Fruit fly (Drosophila melanogaster) whole organism, prepupa: ENCODE data around the gene CG5282.
A peak's percentile ranks its signal among the peaks of the same experiment; 100 is the strongest.

Source experiments
- CG10631 ChIP-seq: fragments of 200-800 bp; sonication (Bioruptor generic); optimal IDR thresholded peaks from 2 replicates; lab custom pipeline; 2016; ENCODE audit warnings: missing biosample characterization, missing genetic modification characterization
- CG11294 ChIP-seq: fragments of 200-800 bp; sonication (Bioruptor generic); IDR thresholded peaks from 2 replicates; pipeline ENCODE4 v1.3.6; 2022; ENCODE audit warnings: missing biosample characterization, missing genetic modification characterization
- CG11762 ChIP-seq: fragments of 200-800 bp; sonication (Bioruptor generic); optimal IDR thresholded peaks from 3 replicates; lab custom pipeline; 2016; ENCODE audit warnings: missing biosample characterization, missing genetic modification characterization; ENCODE audit not compliant: insufficient read depth
- CG1621 ChIP-seq: fragments of 200-800 bp; sonication (Bioruptor generic); optimal IDR thresholded peaks from 3 replicates; lab custom pipeline; 2018; ENCODE audit warnings: missing biosample characterization, mild to moderate bottlenecking, missing genetic modification characterization
- CG16779 ChIP-seq: fragments of 200-800 bp; sonication (Bioruptor generic); optimal IDR thresholded peaks from 3 replicates; lab custom pipeline; 2017; ENCODE audit warnings: missing biosample characterization, mild to moderate bottlenecking, missing genetic modification characterization
- CG31627 ChIP-seq: fragments of 200-800 bp; sonication (Bioruptor generic); optimal IDR thresholded peaks from 3 replicates; lab custom pipeline; 2016; ENCODE audit warnings: missing biosample characterization, missing genetic modification characterization
- CG3919 ChIP-seq: fragments of 200-800 bp; sonication (Bioruptor generic); optimal IDR thresholded peaks from 3 replicates; lab custom pipeline; 2016; ENCODE audit warnings: missing biosample characterization, missing genetic modification characterization
- CG6276 ChIP-seq: fragments of 200-800 bp; sonication (Bioruptor generic); optimal IDR thresholded peaks from 2 replicates; lab custom pipeline; 2017; ENCODE audit warnings: missing biosample characterization, mild to moderate bottlenecking, missing genetic modification characterization
- CG6792 ChIP-seq: fragments of 200-800 bp; sonication (Bioruptor generic); optimal IDR thresholded peaks from 3 replicates; lab custom pipeline; 2016; ENCODE audit warnings: missing biosample characterization, missing genetic modification characterization
- CG7368 ChIP-seq: fragments of 200-800 bp; sonication (Bioruptor generic); optimal IDR thresholded peaks from 3 replicates; lab custom pipeline; 2016; ENCODE audit warnings: missing biosample characterization, missing genetic modification characterization
- CG8319 ChIP-seq: fragments of 200-800 bp; sonication (Bioruptor generic); optimal IDR thresholded peaks from 3 replicates; lab custom pipeline; 2016; ENCODE audit warnings: missing biosample characterization, missing genetic modification characterization
- CG8632 ChIP-seq: fragments of 200-800 bp; sonication (Bioruptor generic); optimal IDR thresholded peaks from 3 replicates; lab custom pipeline; 2016; ENCODE audit warnings: missing biosample characterization, missing genetic modification characterization
- CG9139 ChIP-seq: fragments of 200-800 bp; sonication (Bioruptor generic); optimal IDR thresholded peaks from 3 replicates; lab custom pipeline; 2017; ENCODE audit warnings: missing biosample characterization, mild to moderate bottlenecking, missing genetic modification characterization
- Eip75B ChIP-seq: fragments of 200-800 bp; sonication (Bioruptor generic); optimal IDR thresholded peaks from 3 replicates; lab custom pipeline; 2016; ENCODE audit warnings: missing biosample characterization, missing genetic modification characterization
- Eip78C ChIP-seq: fragments of 200-800 bp; sonication (Bioruptor generic); peaks from one replicate; lab custom pipeline; 2016; ENCODE audit warnings: missing biosample characterization, missing genetic modification characterization
- Eip93F ChIP-seq: fragments of 200-800 bp; sonication (Bioruptor generic); optimal IDR thresholded peaks from 2 replicates; lab custom pipeline; 2016; ENCODE audit warnings: missing biosample characterization, mild to moderate bottlenecking, missing genetic modification characterization
- Ets96B ChIP-seq: fragments of 200-800 bp; optimal IDR thresholded peaks from 2 replicates; lab custom pipeline; 2019; ENCODE audit warnings: missing biosample characterization, mild to moderate bottlenecking, missing genetic modification characterization, moderate library complexity
- Gug ChIP-seq: fragments of 200-800 bp; sonication (Bioruptor generic); IDR thresholded peaks from 2 replicates; pipeline ENCODE4 v1.3.6; 2022; ENCODE audit warnings: missing biosample characterization, missing genetic modification characterization
- Hr38 ChIP-seq: sonication (Bioruptor generic); optimal IDR thresholded peaks from 2 replicates; lab custom pipeline; 2016; ENCODE audit warnings: missing biosample characterization, missing genetic modification characterization
- Hr39 ChIP-seq: fragments of 200-800 bp; sonication (Bioruptor generic); optimal IDR thresholded peaks from 2 replicates; lab custom pipeline; 2016; ENCODE audit warnings: missing biosample characterization, missing genetic modification characterization
- Hr4 ChIP-seq: fragments of 200-800 bp; sonication (Bioruptor generic); optimal IDR thresholded peaks from 3 replicates; lab custom pipeline; 2016; ENCODE audit warnings: missing biosample characterization, missing genetic modification characterization
- Met ChIP-seq: fragments of 200-800 bp; sonication (Bioruptor generic); optimal IDR thresholded peaks from 3 replicates; lab custom pipeline; 2016; ENCODE audit warnings: missing biosample characterization, missing genetic modification characterization
- OdsH ChIP-seq: fragments of 200-800 bp; sonication (Bioruptor generic); optimal IDR thresholded peaks from 3 replicates; lab custom pipeline; 2016; ENCODE audit warnings: missing biosample characterization, missing genetic modification characterization
- Smox ChIP-seq: fragments of 200-800 bp; sonication (Bioruptor generic); optimal IDR thresholded peaks from 3 replicates; lab custom pipeline; 2016; ENCODE audit warnings: missing biosample characterization, missing genetic modification characterization
- Sox102F ChIP-seq: fragments of 200-800 bp; sonication (Bioruptor generic); optimal IDR thresholded peaks from 2 replicates; lab custom pipeline; 2016; ENCODE audit warnings: missing biosample characterization, mild to moderate bottlenecking, missing genetic modification characterization
- Sox14 ChIP-seq: fragments of 200-800 bp; sonication (Bioruptor generic); optimal IDR thresholded peaks from 3 replicates; lab custom pipeline; 2016; ENCODE audit warnings: missing biosample characterization, missing genetic modification characterization
- Sox15 ChIP-seq: fragments of 200-800 bp; sonication (Bioruptor generic); optimal IDR thresholded peaks from 3 replicates; lab custom pipeline; 2016; ENCODE audit warnings: missing biosample characterization, missing genetic modification characterization
- achi ChIP-seq: fragments of 200-800 bp; sonication (Bioruptor generic); optimal IDR thresholded peaks from 3 replicates; lab custom pipeline; 2016; ENCODE audit warnings: missing biosample characterization, missing genetic modification characterization
- cyc ChIP-seq: fragments of 200-800 bp; sonication (Bioruptor generic); optimal IDR thresholded peaks from 3 replicates; lab custom pipeline; 2016; ENCODE audit warnings: missing biosample characterization, missing genetic modification characterization
- dac ChIP-seq: fragments of 200-800 bp; sonication (Bioruptor generic); optimal IDR thresholded peaks from 2 replicates; lab custom pipeline; 2017; ENCODE audit warnings: missing biosample characterization, mild to moderate bottlenecking, missing genetic modification characterization
- eg ChIP-seq: fragments of 200-800 bp; sonication (Bioruptor generic); IDR thresholded peaks from 3 replicates; pipeline ENCODE4 v1.3.6; 2022; ENCODE audit warnings: missing biosample characterization, missing genetic modification characterization
- esn ChIP-seq: fragments of 200-800 bp; sonication (Bioruptor generic); optimal IDR thresholded peaks from 2 replicates; lab custom pipeline; 2016; ENCODE audit warnings: missing biosample characterization, mild to moderate bottlenecking, missing genetic modification characterization, moderate library complexity
- fkh ChIP-seq: fragments of 200-800 bp; sonication (Bioruptor generic); optimal IDR thresholded peaks from 3 replicates; lab custom pipeline; 2017; ENCODE audit warnings: missing biosample characterization, mild to moderate bottlenecking, missing genetic modification characterization, moderate library complexity
- lz ChIP-seq: fragments of 200-800 bp; sonication (Bioruptor generic); optimal IDR thresholded peaks from 3 replicates; lab custom pipeline; 2016; ENCODE audit warnings: missing biosample characterization, missing genetic modification characterization
- pdm3 ChIP-seq: fragments of 200-800 bp; sonication (Bioruptor generic); optimal IDR thresholded peaks from 3 replicates; lab custom pipeline; 2016; ENCODE audit warnings: missing biosample characterization, missing genetic modification characterization
- salr ChIP-seq, 2 experiments: fragments of 200-800 bp; sonication (Bioruptor generic); optimal IDR thresholded peaks; 3 replicates each; lab custom pipeline; 2016 to 2018; ENCODE audit warnings: missing biosample characterization in 2 of 2, missing genetic modification characterization in 2 of 2, mild to moderate bottlenecking in 1 of 2
- ss ChIP-seq, 2 experiments: fragments of 200-800 bp; sonication (Bioruptor generic); optimal IDR thresholded peaks; 2 replicates in 1 of 2; 3 replicates in 1 of 2; lab custom pipeline; 2017 to 2018; ENCODE audit warnings: mild to moderate bottlenecking in 2 of 2, missing biosample characterization in 2 of 2, missing genetic modification characterization in 2 of 2, moderate library complexity in 1 of 2
- svp ChIP-seq: fragments of 200-800 bp; sonication (Bioruptor generic); peaks from one replicate; lab custom pipeline; 2016; ENCODE audit warnings: missing biosample characterization, missing genetic modification characterization
- topi ChIP-seq: fragments of 200-800 bp; sonication (Bioruptor generic); optimal IDR thresholded peaks from 3 replicates; lab custom pipeline; 2016; ENCODE audit warnings: missing biosample characterization, missing genetic modification characterization
- vri ChIP-seq: fragments of 200-800 bp; sonication (Bioruptor generic); optimal IDR thresholded peaks from 3 replicates; lab custom pipeline; 2016; ENCODE audit warnings: missing biosample characterization, mild to moderate bottlenecking, missing genetic modification characterization

CG5282 gene

dm6 chr3L:20396047-20396446, 29.8 kb downstream of the CG5282 start:
- no peak for TF ChIP-seq Hr4 (GFP tag; lab: Kevin White, UChicago)
- no peak for TF ChIP-seq achi
- TF ChIP-seq CG1621 (tag; lab: Kevin White, UChicago), result no peak
- no peak for TF ChIP-seq CG16779
- TF ChIP-seq CG11762 (GFP tag; lab: Kevin White, UChicago), result no peak
- TF ChIP-seq lz (GFP tag; lab: Kevin White, UChicago), result no peak
- TF ChIP-seq fkh (GFP tag; lab: Kevin White, UChicago), result peak; percentile 39
- no peak for TF ChIP-seq OdsH (GFP tag; lab: Kevin White, UChicago)

dm6 chr3L:20395257-20395909, 30.5 kb downstream of the CG5282 start:
- TF ChIP-seq Sox15 (GFP tag; lab: Kevin White, UChicago) (no peak), Met (GFP tag; lab: Kevin White, UChicago) (peak; percentile 39), CG8632 (GFP tag; lab: Kevin White, UChicago) (no peak), Hr39 (GFP tag; lab: Kevin White, UChicago) (no peak), CG6276 (GFP tag; lab: Kevin White, UChicago) (no peak), topi (GFP tag; lab: Kevin White, UChicago) (peak; percentile 26), esn (GFP tag; lab: Kevin White, UChicago) (peak; percentile 38), lz (GFP tag; lab: Kevin White, UChicago) (peak; percentile 14), CG10631 (GFP tag; lab: Kevin White, UChicago) (no peak), vri (GFP tag; lab: Kevin White, UChicago) (peak; percentile 91), Hr38 (no peak), CG3919 (GFP tag; lab: Kevin White, UChicago) (no peak), cyc (GFP tag; lab: Kevin White, UChicago) (peak; percentile 3), Sox14 (peak; percentile 11), Eip78C (peak; percentile 66), pdm3 (no peak), Eip93F (GFP tag; lab: Kevin White, UChicago) (peak; percentile 5), dac (GFP tag; lab: Kevin White, UChicago) (no peak), achi (no peak), eg (no peak), CG6792 (GFP tag; lab: Kevin White, UChicago) (no peak), salr (GFP tag; optimal IDR thresholded peaks at IDR 0.05; lab: Kevin White, UChicago) (no peak), CG1621 (tag; lab: Kevin White, UChicago) (no peak), svp (GFP tag; lab: Kevin White, UChicago) (peak; percentile 73), Sox102F (GFP tag; lab: Kevin White, UChicago) (no peak), CG9139 (GFP tag; lab: Kevin White, UChicago) (no peak)

DNA sequence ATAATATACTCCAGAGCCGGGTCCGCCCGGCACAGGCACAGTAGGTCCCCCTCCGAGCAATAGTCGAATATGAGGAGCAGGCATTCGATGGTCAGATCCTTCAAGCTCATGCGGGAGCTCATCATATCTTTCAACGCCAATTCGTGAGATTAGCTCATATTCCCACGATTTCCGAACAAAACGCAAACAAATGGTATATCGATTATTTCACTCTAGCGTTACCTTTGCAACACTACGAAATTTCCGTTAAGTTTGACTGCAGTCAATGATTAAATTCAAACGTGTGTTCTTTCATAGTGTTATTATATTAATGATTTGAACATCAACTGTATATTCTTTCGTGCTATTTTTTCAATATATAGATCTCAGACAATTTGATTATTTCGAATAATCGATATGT, 32.5 kb downstream of the CG5282 start, which contains the start of gene CG33969:
TSS of gene CG33969 (minus strand) at position 197 of the 400 bp plus-strand sequence.
- TF ChIP-seq Eip78C (peak; percentile 77), CG11294 (no peak), Gug (GFP tag; lab: Robert Waterston, UW) (no peak), Sox14 (peak; percentile 32), topi (GFP tag; lab: Kevin White, UChicago) (peak; percentile 1), fkh (GFP tag; lab: Kevin White, UChicago) (peak; percentile 73), Hr38 (no peak), Sox102F (GFP tag; lab: Kevin White, UChicago) (no peak), CG11762 (GFP tag; lab: Kevin White, UChicago) (no peak), Met (GFP tag; lab: Kevin White, UChicago) (no peak), vri (GFP tag; lab: Kevin White, UChicago) (peak; percentile 73), CG9139 (GFP tag; lab: Kevin White, UChicago) (no peak), Eip93F (GFP tag; lab: Kevin White, UChicago) (no peak), Eip75B (GFP tag; lab: Kevin White, UChicago) (no peak), esn (GFP tag; lab: Kevin White, UChicago) (peak; percentile 24)

- TF ChIP-seq esn (GFP tag; lab: Kevin White, UChicago) (peak; percentile 26), svp (GFP tag; lab: Kevin White, UChicago) (peak; percentile 91), CG7368 (GFP tag; lab: Kevin White, UChicago) (no peak), vri (GFP tag; lab: Kevin White, UChicago) (peak; percentile 63), fkh (GFP tag; lab: Kevin White, UChicago) (peak; percentile 51), Ets96B (tag; lab: Kevin White, UChicago) (no peak), CG31627 (GFP tag; lab: Kevin White, UChicago) (peak; percentile 25), Eip78C (peak; percentile 41), Smox (no peak), Hr39 (GFP tag; lab: Kevin White, UChicago) (peak; percentile 24), achi (no peak), ss (GFP tag; optimal IDR thresholded peaks at IDR 0.05; lab: Kevin White, UChicago) (no peak), CG8319 (GFP tag; lab: Kevin White, UChicago) (peak; percentile 3), Sox14 (peak; percentile 16)
Observed at dm6 chr3L:20388983-20389382, 36.9 kb downstream of the CG5282 start.
